Fruit fly (Drosophila melanogaster) whole organism, adult: ENCODE results near the gene epsilonCOP.

Experiments used
- CG33017 ChIP-seq: fragments of 200-800 bp; sonication (Bioruptor generic); optimal IDR thresholded peaks from 2 replicates; lab custom pipeline; 2018; ENCODE audit warnings: missing biosample characterization, mild to moderate bottlenecking, missing genetic modification characterization, moderate library complexity
- cnc ChIP-seq, 2 experiments: fragments of >200 bp; optimal IDR thresholded peaks; 2 replicates each; lab custom pipeline; 2017
- toe ChIP-seq: fragments of 200-800 bp; sonication (Bioruptor generic); optimal IDR thresholded peaks from 2 replicates; lab custom pipeline; 2016; ENCODE audit warnings: missing biosample characterization, missing genetic modification characterization

DNA sequence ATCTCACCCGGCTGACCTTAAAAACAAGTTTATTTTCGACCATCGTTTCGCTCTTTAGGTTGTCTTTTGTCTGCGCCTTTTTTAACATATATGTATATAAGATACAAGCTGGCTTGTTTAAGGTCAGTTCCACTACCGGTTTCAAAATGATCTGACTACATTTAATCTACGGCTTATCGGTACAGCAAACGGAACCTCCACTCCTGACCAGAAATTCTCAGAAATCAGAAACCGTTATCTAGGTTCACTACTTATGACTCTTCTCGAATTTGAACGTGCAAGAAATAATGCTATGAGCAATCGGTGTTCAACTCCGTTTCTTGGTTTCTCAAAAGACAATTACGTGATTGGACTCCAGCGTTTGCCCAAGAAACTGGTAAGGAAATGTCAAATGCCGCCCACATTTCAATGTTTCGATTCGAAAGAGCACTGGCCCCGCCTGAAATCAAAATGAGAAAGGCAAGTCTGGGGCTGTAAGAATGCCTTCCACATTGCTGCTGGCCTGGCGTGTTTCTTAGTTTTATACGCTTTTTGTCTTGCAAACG, 18.7 kb upstream of the epsilonCOP start:
- TF ChIP-seq CG33017 (tag; lab: Kevin White, UChicago) = no peak
- no peak for TF ChIP-seq toe (GFP tag; lab: Kevin White, UChicago)
- no peak for TF ChIP-seq cnc (optimal IDR thresholded peaks at IDR 0.05; lab: Kevin White, UChicago)
